Worm (Caenorhabditis elegans) whole organism, young adult: ENCODE results near the gene col-143.
A peak's percentile ranks its signal among the peaks of the same experiment; 100 is the strongest.

Experiments
- C06A6.2 ChIP-seq: fragments of 200-800 bp; sonication (Bioruptor generic); conservative IDR thresholded peaks from 2 replicates; pipeline ENCODE4 v1.3.6; 2022; ENCODE audit warnings: missing genetic modification characterization, missing compliant biosample characterization
- D2030.7 ChIP-seq: fragments of 200-800 bp; sonication (Bioruptor generic); IDR thresholded peaks from 2 replicates; pipeline ENCODE4 v1.3.6; 2022; ENCODE audit warnings: missing genetic modification reagents, missing genetic modification characterization, missing compliant biosample characterization
- F22D6.2 ChIP-seq: sonication (generic microtip); optimal IDR thresholded peaks from 2 replicates; lab custom pipeline; 2016; ENCODE audit warnings: mild to moderate bottlenecking, missing genetic modification characterization, missing compliant biosample characterization
- F39B2.1 ChIP-seq: fragments of 200-800 bp; sonication (Bioruptor generic); IDR thresholded peaks from 2 replicates; pipeline ENCODE4 v1.3.6; 2022; ENCODE audit warnings: missing genetic modification reagents, missing genetic modification characterization, missing compliant biosample characterization
- F52B5.7 ChIP-seq: sonication (generic microtip); optimal IDR thresholded peaks from 2 replicates; lab custom pipeline; 2016; ENCODE audit warnings: mild to moderate bottlenecking, missing genetic modification characterization, missing compliant biosample characterization
- F55B11.4 ChIP-seq: sonication (generic microtip); optimal IDR thresholded peaks from 2 replicates; lab custom pipeline; 2016; ENCODE audit warnings: missing compliant biosample characterization, missing genetic modification characterization, borderline replicate concordance; ENCODE audit not compliant: insufficient read depth
- F57A8.1 ChIP-seq: fragments of 200-800 bp; sonication (Bioruptor generic); optimal IDR thresholded peaks from 2 replicates; lab custom pipeline; 2018; ENCODE audit warnings: mild to moderate bottlenecking, missing genetic modification characterization, moderate library complexity, missing compliant biosample characterization
- F57C9.4 ChIP-seq: sonication (generic microtip); optimal IDR thresholded peaks from 2 replicates; lab custom pipeline; 2017; ENCODE audit warnings: mild to moderate bottlenecking, missing genetic modification characterization, missing compliant biosample characterization
- ZK185.1 ChIP-seq: sonication (generic microtip); optimal IDR thresholded peaks from 2 replicates; lab custom pipeline; 2016; ENCODE audit warnings: mild to moderate bottlenecking, missing genetic modification characterization, missing compliant biosample characterization; ENCODE audit not compliant: poor library complexity, severe bottlenecking
- atf-7 ChIP-seq: sonication (generic microtip); optimal IDR thresholded peaks from 2 replicates; lab custom pipeline; 2017; ENCODE audit warnings: mild to moderate bottlenecking, missing genetic modification characterization, missing compliant biosample characterization
- attf-5 ChIP-seq: fragments of 200-800 bp; sonication (Bioruptor generic); optimal IDR thresholded peaks from 2 replicates; lab custom pipeline; 2018; ENCODE audit warnings: mild to moderate bottlenecking, missing genetic modification characterization, missing compliant biosample characterization
- bed-2 ChIP-seq: fragments of 200-800 bp; sonication (Bioruptor generic); IDR thresholded peaks from 2 replicates; pipeline ENCODE4 v1.3.6; 2022; ENCODE audit warnings: missing genetic modification reagents, missing genetic modification characterization, missing compliant biosample characterization
- cebp-1 ChIP-seq, 2 experiments: fragments of 200-800 bp in 1 of 2; sonication (Bioruptor generic) in 1 of 2; sonication (generic microtip) in 1 of 2; IDR thresholded peaks in 1 of 2; optimal IDR thresholded peaks in 1 of 2; 2 replicates each; pipeline versions ENCODE4 v1.3.6 to Lab custom; 2017 to 2022; ENCODE audit warnings: missing compliant biosample characterization in 2 of 2, missing genetic modification characterization in 2 of 2, mild to moderate bottlenecking in 1 of 2, missing genetic modification reagents in 1 of 2, moderate library complexity in 1 of 2
- ceh-100 ChIP-seq: fragments of 200-800 bp; sonication (Bioruptor generic); IDR thresholded peaks from 2 replicates; pipeline ENCODE4 v1.3.6; 2022; ENCODE audit warnings: missing genetic modification reagents, missing genetic modification characterization, missing compliant biosample characterization
- ceh-27 ChIP-seq: fragments of 200-800 bp; sonication (Bioruptor generic); optimal IDR thresholded peaks from 2 replicates; lab custom pipeline; 2018; ENCODE audit warnings: mild to moderate bottlenecking, missing genetic modification characterization, moderate library complexity, missing compliant biosample characterization
- ceh-40 ChIP-seq: fragments of 200-800 bp; sonication (Bioruptor generic); IDR thresholded peaks from 2 replicates; pipeline ENCODE4 v1.3.6; 2022; ENCODE audit warnings: missing genetic modification characterization, missing compliant biosample characterization
- ets-4 ChIP-seq: fragments of 200-800 bp; sonication (Bioruptor generic); optimal IDR thresholded peaks from 2 replicates; lab custom pipeline; 2018; ENCODE audit warnings: mild to moderate bottlenecking, missing genetic modification characterization, missing compliant biosample characterization
- hlh-12 ChIP-seq: sonication (generic microtip); optimal IDR thresholded peaks from 2 replicates; lab custom pipeline; 2016; ENCODE audit warnings: missing genetic modification characterization, missing compliant biosample characterization
- lag-1 ChIP-seq: fragments of 200-800 bp; sonication (Bioruptor generic); IDR thresholded peaks from 2 replicates; pipeline ENCODE4 v1.3.6; 2022; ENCODE audit warnings: missing genetic modification reagents, missing genetic modification characterization, missing compliant biosample characterization
- lin-54 ChIP-seq: fragments of 200-800 bp; sonication (Bioruptor generic); optimal IDR thresholded peaks from 2 replicates; lab custom pipeline; 2018; ENCODE audit warnings: mild to moderate bottlenecking, missing genetic modification characterization, missing compliant biosample characterization
- lsl-1 ChIP-seq: fragments of 200-800 bp; sonication (Bioruptor generic); optimal IDR thresholded peaks from 2 replicates; lab custom pipeline; 2018; ENCODE audit warnings: mild to moderate bottlenecking, missing genetic modification characterization, moderate library complexity, missing compliant biosample characterization
- madf-6 ChIP-seq: fragments of 200-800 bp; sonication (Bioruptor generic); IDR thresholded peaks from 2 replicates; pipeline ENCODE4 v1.3.6; 2022; ENCODE audit warnings: missing genetic modification reagents, missing genetic modification characterization, missing compliant biosample characterization
- mel-28 ChIP-seq: sonication (generic microtip); optimal IDR thresholded peaks from 2 replicates; lab custom pipeline; 2016; ENCODE audit warnings: borderline replicate concordance, mild to moderate bottlenecking, missing genetic modification characterization, missing compliant biosample characterization
- mes-4 ChIP-seq: sonication (generic microtip); optimal IDR thresholded peaks from 2 replicates; lab custom pipeline; 2016; ENCODE audit warnings: missing genotype, missing genetic modification characterization, missing compliant biosample characterization
- nhr-179 ChIP-seq: sonication (generic microtip); optimal IDR thresholded peaks from 2 replicates; lab custom pipeline; 2016; ENCODE audit warnings: mild to moderate bottlenecking, missing genetic modification characterization, missing compliant biosample characterization
- nhr-80 ChIP-seq: sonication (generic microtip); optimal IDR thresholded peaks from 2 replicates; lab custom pipeline; 2016; ENCODE audit warnings: missing genetic modification characterization, missing compliant biosample characterization
- pbrm-1 ChIP-seq: fragments of 200-800 bp; sonication (Bioruptor generic); IDR thresholded peaks from 2 replicates; pipeline ENCODE4 v1.3.6; 2022; ENCODE audit warnings: missing genetic modification reagents, missing genetic modification characterization, missing compliant biosample characterization
- rcor-1 ChIP-seq: fragments of 200-800 bp; sonication (Bioruptor generic); IDR thresholded peaks from 2 replicates; pipeline ENCODE4 v1.3.6; 2022; ENCODE audit warnings: missing genetic modification reagents, missing genetic modification characterization, missing compliant biosample characterization
- snpc-1.3 ChIP-seq: sonication (generic microtip); optimal IDR thresholded peaks from 2 replicates; lab custom pipeline; 2017; ENCODE audit warnings: missing genetic modification characterization, mild to moderate bottlenecking, missing compliant biosample characterization, antibody characterized with exemption, moderate library complexity, missing genotype, missing genetic modification reagents; ENCODE audit not compliant: insufficient read depth
- sptf-2 ChIP-seq: fragments of 200-800 bp; sonication (Bioruptor generic); optimal IDR thresholded peaks from 2 replicates; lab custom pipeline; 2018; ENCODE audit warnings: mild to moderate bottlenecking, missing genetic modification characterization, missing compliant biosample characterization
- unc-130 ChIP-seq: sonication (generic microtip); optimal IDR thresholded peaks from 2 replicates; lab custom pipeline; 2016; ENCODE audit warnings: missing genetic modification reagents, missing genetic modification characterization, missing compliant biosample characterization
- zfh-2 ChIP-seq: fragments of 200-800 bp; sonication (Bioruptor generic); conservative IDR thresholded peaks from 2 replicates; pipeline ENCODE4 v1.3.6; 2022; ENCODE audit warnings: missing genetic modification reagents, missing genetic modification characterization, missing compliant biosample characterization
- ztf-18 ChIP-seq: sonication (generic microtip); optimal IDR thresholded peaks from 2 replicates; lab custom pipeline; 2016; ENCODE audit warnings: missing genotype, mild to moderate bottlenecking, missing genetic modification characterization, missing compliant biosample characterization

Gene col-143

DNA sequence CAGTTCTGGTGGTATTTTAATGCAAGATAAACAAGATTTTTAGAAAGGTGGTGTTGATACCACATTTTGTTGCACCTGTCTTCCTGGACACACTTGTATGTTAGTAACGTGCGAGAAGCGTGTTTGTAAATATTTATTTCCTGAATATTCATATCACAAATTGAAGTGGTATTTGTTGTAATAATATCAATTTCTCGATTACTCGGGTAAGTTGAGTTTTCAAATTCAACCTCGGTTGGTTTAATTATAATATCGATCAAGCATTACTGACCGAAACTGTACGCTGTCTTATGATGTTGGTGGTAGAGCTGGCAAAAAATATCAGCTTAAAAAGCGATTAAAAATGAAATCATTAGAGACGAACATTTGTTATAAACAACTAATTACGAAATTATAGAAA lies 31.4 kb upstream of the col-143 start, which contains the start of gene dmsr-11 (continued):
- TF ChIP-seq nhr-179 = no peak
- no peak for TF ChIP-seq D2030.7 (GFP tag; lab: Robert Waterston, UW)
- no peak for TF ChIP-seq madf-6
- no peak for TF ChIP-seq F22D6.2 (tag; lab: Kevin White, UChicago)
- no peak for TF ChIP-seq F52B5.7

DNA sequence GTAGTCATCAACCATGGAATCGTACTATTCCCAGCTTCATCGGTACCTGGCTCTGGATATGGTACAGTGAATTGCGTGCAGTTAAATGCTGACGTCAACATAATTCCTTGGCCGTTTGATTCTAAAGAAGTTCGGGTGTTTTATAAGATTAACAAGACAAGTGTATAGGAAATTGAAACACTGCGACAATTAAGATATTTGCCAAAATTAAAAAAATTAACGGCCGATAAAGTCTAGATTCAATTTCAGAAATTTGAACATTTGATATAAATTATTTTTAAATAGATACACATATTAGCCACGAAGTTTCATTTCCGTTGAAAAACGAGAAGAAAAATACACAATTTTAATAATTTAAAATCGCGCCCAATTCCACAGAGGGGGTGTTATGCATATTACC lies 29.1 kb upstream of the col-143 start, which contains the start of gene dmsr-12:
TSS of gene dmsr-12 (minus strand) at position 101 of the 400 bp plus-strand sequence.
- TF ChIP-seq ztf-18 (no peak), F39B2.1 (GFP tag; lab: Robert Waterston, UW) (no peak), F55B11.4 (no peak), lin-54 (GFP tag; lab: Kevin White, UChicago) (no peak), F57C9.4 (no peak), ZK185.1 (tag; lab: Kevin White, UChicago) (no peak), ceh-100 (no peak), hlh-12 (tag; lab: Kevin White, UChicago) (no peak), bed-2 (GFP tag; lab: Robert Waterston, UW) (no peak), sptf-2 (GFP tag; lab: Kevin White, UChicago) (no peak), attf-5 (no peak), rcor-1 (GFP tag; lab: Robert Waterston, UW) (no peak), pbrm-1 (GFP tag; lab: Robert Waterston, UW) (no peak)

DNA sequence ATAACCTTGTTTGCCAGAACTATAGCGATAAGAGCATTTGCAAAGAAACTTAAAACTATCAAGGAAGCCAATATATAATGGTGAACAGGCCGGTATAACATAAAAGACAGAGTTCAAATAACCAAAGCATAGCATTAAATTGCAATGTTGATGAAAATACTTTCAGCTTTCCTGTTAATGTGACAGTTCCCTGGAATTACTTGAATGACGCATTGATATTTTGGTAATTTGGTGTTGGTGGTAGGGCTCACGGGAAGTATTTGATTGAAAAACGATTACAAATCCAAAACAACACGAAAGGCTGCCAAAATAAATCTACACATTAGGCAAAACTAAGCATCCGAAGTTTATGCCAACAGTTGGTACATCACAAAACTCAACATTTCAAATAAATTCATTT lies 26.5 kb upstream of the col-143 start, which contains the start of gene dmsr-16:
TSS of gene dmsr-16 (minus strand) at position 101 of the 400 bp plus-strand sequence.
- TF ChIP-seq F57A8.1 (no peak), zfh-2 (GFP tag; lab: Robert Waterston, UW) (no peak), lsl-1 (GFP tag; lab: Kevin White, UChicago) (no peak), lag-1 (GFP tag; lab: Robert Waterston, UW) (no peak)
- TF ChIP-seq, all 124 proteins: peak for 0

DNA sequence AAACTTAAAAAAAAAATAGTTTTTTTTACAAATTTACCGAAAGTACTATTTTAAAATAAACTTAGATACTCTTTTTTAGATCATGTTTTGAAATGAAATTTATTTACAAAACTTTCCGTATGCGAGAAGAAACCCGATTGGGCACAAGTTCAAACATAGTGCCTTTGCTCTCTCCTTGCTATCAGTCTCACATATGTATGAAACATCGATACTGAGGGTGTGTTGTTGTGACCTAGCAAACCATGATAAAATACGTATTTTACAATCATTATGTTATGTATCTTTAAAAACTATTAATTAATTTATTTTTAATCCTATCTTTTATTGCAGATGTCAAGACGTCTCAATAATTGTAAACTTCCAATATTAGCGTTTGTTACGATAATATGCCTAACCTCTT lies 25.3 kb upstream of the col-143 start:
- TF ChIP-seq nhr-80 (tag; lab: Kevin White, UChicago) = peak; percentile 48
- TF ChIP-seq mes-4 (tag; lab: Kevin White, UChicago) = no peak

DNA sequence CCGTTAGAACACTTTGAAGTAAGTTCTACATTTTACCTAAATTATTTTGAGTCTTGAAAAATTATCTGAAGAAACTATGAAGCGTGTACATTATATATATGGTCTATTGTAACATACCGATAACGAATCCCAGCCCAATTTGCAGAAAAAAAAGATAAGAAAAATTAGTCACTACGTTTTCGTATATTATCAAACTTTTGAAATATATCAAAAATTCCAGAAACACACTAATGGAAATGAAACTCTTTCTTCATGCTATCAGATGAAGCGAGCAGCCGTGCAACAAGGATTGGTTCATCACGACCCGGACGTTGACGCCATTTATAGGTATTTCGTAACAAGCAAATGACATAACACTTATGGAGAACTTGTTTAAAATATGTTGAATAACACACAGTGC lies 23.6 kb upstream of the col-143 start:
- TF ChIP-seq nhr-80 (tag; lab: Kevin White, UChicago) = peak; percentile 91
- no peak for TF ChIP-seq ceh-27 (GFP tag; lab: Kevin White, UChicago)
- no peak for TF ChIP-seq mel-28
- TF ChIP-seq atf-7 = no peak
- TF ChIP-seq ets-4 (GFP tag; lab: Kevin White, UChicago) = peak; percentile 81
- TF ChIP-seq ceh-40 (GFP tag; lab: Robert Waterston, UW) = 0 out of 2 replicates have a peak, but pooled peaks have one; percentile 10
- 0 out of 2 replicates have a peak, but pooled peaks have one; percentile 34 for TF ChIP-seq cebp-1 (GFP tag; IDR thresholded peaks at IDR 0.05; lab: Robert Waterston, UW)
- no peak for TF ChIP-seq cebp-1 (tag; optimal IDR thresholded peaks at IDR 0.05; lab: Kevin White, UChicago)
- TF ChIP-seq unc-130 (GFP tag; lab: Kevin White, UChicago) = no peak
- no peak for TF ChIP-seq C06A6.2 (GFP tag; lab: Robert Waterston, UW)
- TF ChIP-seq snpc-1.3 (tag; lab: Kevin White, UChicago) = no peak
